Worm (Caenorhabditis elegans) whole organism, late embryonic: ENCODE results near the gene F13H6.5.

Experiments used
- ceh-14 ChIP-seq: sonication (generic microtip); optimal IDR thresholded peaks from 2 replicates; lab custom pipeline; 2016; ENCODE audit warnings: missing genotype, missing genetic modification characterization, missing compliant biosample characterization
- fkh-10 ChIP-seq: fragments of 150-350 bp; optimal IDR thresholded peaks from 2 replicates; lab custom pipeline; 2014; ENCODE audit warnings: missing biosample characterization, missing genetic modification reagents, missing genetic modification characterization
- pha-2 ChIP-seq: sonication (generic microtip); optimal IDR thresholded peaks from 2 replicates; lab custom pipeline; 2017; ENCODE audit warnings: mild to moderate bottlenecking, missing genetic modification characterization, missing compliant biosample characterization

DNA sequence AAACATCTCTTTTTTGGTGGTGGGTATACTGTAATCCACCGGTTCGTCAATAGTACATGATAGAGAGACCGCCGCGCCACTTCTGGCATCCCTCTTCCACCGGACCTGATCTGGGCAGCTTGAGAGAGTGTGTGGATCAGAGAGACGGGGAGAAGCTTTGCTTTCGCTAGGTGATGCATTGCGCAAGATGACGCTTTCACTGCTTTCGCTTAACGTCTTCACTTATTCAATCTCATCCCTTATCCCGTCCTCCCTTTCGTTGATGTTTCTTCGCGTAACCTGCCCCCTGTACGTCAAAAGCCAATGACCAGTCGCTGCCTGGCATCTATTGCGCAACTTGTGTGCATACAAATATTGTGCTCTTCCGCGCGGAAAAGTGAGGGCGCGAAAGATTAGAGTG lies 20.5 kb downstream of the F13H6.5 start:
- TF ChIP-seq fkh-10 (GFP tag; lab: Kevin White, UChicago) (no peak), ceh-14 (tag; lab: Kevin White, UChicago) (no peak), pha-2 (tag; lab: Kevin White, UChicago) (no peak)
